Worm (Caenorhabditis elegans): Measurements from ENCODE around the gene F52H3.6.
A peak's percentile ranks its signal among the peaks of the same experiment; 100 is the strongest.

The F52H3.6 gene

ce11 chrII:9982437-9982836, 45.8 kb downstream of the F52H3.6 start:
- TF ChIP-seq tbx-2 (tag; optimal IDR thresholded peaks at IDR 0.05) (no peak), pat-9 (tag; optimal IDR thresholded peaks at IDR 0.05) (no peak), unc-42 (tag; optimal IDR thresholded peaks at IDR 0.05) (peak; percentile 81), ceh-22 (tag; optimal IDR thresholded peaks at IDR 0.05) (no peak), ceh-31 (tag; optimal IDR thresholded peaks at IDR 0.05) (peak; percentile 42)

DNA sequence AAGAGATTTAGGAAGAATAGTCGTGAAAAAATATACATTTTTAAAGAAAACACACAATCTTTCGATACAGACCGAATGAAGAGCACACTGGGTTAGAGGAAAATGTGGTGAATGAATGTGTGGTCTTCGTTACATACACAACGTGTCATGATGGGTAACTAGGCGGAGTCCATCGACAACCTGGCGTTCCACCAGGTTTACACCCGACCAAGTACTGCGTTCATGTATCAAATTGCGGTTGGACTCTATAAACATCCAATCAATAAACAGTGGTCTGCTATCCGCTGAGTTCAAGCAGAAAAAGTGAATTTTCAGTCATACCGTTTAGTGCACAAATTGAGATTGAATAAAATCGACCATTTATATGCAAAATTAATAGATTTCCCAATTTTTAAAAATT, 46.5 kb downstream of the F52H3.6 start, which contains the start of gene sdz-38:
Gene sdz-38, minus strand, starts transcription at position 101 of the 400 bp plus-strand sequence.
- TF ChIP-seq pax-1 (tag; optimal IDR thresholded peaks at IDR 0.05) (no peak), unc-42 (tag; optimal IDR thresholded peaks at IDR 0.05) (no peak), pha-4 (tag; optimal IDR thresholded peaks at IDR 0.05) (no peak), fkh-10 (GFP tag; optimal IDR thresholded peaks at IDR 0.05) (no peak), ceh-14 (tag; optimal IDR thresholded peaks at IDR 0.05) (no peak), gmeb-2 (tag; optimal IDR thresholded peaks at IDR 0.05) (no peak), ceh-2 (tag; optimal IDR thresholded peaks at IDR 0.05) (no peak), zip-5 (tag; optimal IDR thresholded peaks at IDR 0.05) (no peak)

DNA sequence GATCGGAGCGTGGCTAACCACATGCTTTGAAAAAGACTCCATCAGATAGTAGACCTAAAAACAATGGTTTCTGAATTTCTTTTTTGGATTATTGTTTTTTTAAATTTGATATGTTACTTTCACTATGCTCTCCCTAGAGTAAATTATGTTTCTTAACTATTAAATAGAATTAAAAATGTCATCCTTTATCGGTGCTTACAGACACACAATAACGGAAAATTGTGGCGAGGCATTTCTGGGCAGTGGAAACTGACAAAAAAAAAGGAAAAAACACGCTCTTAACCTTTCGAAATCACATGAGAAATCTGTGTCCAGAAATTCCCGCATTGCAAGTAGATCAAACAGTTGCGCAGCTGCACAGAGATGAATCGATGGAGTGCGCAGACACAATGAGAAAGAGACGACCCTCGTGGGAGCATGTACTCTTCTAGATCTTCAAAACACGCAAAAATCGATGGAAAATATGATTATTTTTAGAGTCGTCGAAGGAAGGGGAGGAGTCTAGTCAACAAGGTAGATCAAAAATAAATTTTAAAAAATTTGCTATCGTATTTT, 48.1 kb downstream of the F52H3.6 start, which contains the start of gene ZK892.6:
Gene ZK892.6, minus strand, starts transcription at position 51 of the 555 bp plus-strand sequence.
- TF ChIP-seq mec-3 (tag; optimal IDR thresholded peaks at IDR 0.05; ENCODE audit: borderline replicate concordance) (no peak), ceh-14 (tag; optimal IDR thresholded peaks at IDR 0.05) (no peak), ceh-19 (GFP tag; optimal IDR thresholded peaks at IDR 0.05) (no peak), elt-2 (tag; optimal IDR thresholded peaks at IDR 0.05) (no peak), fkh-10 (GFP tag; optimal IDR thresholded peaks at IDR 0.05) (no peak), eyg-1 (tag; optimal IDR thresholded peaks at IDR 0.05) (no peak), ceh-9 (tag; optimal IDR thresholded peaks at IDR 0.05) (no peak), pag-3 (tag; optimal IDR thresholded peaks at IDR 0.05; ENCODE audit: borderline replicate concordance) (no peak), npax-4 (tag; optimal IDR thresholded peaks at IDR 0.05) (no peak), pha-4 (tag; optimal IDR thresholded peaks at IDR 0.05) (no peak), ceh-6 (GFP tag; optimal IDR thresholded peaks at IDR 0.05) (no peak), gmeb-2 (tag; optimal IDR thresholded peaks at IDR 0.05) (no peak), dmd-4 (tag; optimal IDR thresholded peaks at IDR 0.05; ENCODE audit: borderline replicate concordance) (no peak), ceh-48 (tag; optimal IDR thresholded peaks at IDR 0.05) (no peak), fax-1 (tag; optimal IDR thresholded peaks at IDR 0.05) (no peak)

Measured in whole organism, late embryonic.